Fruit fly (Drosophila melanogaster): ENCODE data around the gene PCID2.

- no peak for TF ChIP-seq cic (GFP tag; optimal IDR thresholded peaks at IDR 0.05)
- TF ChIP-seq CG7045 (GFP tag; optimal IDR thresholded peaks at IDR 0.05) = no peak
- TF ChIP-seq CG33017 (tag; optimal IDR thresholded peaks at IDR 0.05) = no peak
- TF ChIP-seq CG1620 (GFP tag; optimal IDR thresholded peaks at IDR 0.05) = no peak
- TF ChIP-seq bab1 (GFP tag; optimal IDR thresholded peaks at IDR 0.05) = no peak
- no peak for TF ChIP-seq CG7101 (tag; optimal IDR thresholded peaks at IDR 0.05)
- no peak for TF ChIP-seq CG11617 (GFP tag; optimal IDR thresholded peaks at IDR 0.05)
- no peak for TF ChIP-seq CG12768 (GFP tag; optimal IDR thresholded peaks at IDR 0.05)
These were observed 45.3 kb upstream of the PCID2 start, which contains the start of gene CG43391 for dm6 chr3L:11580919-11581318.
